Fruit fly (Drosophila melanogaster) Kc167 (cell line): ENCODE results near the gene NANS.

Experiments
- Myc ChIP-seq: fragments of >200 bp; optimal IDR thresholded peaks from 2 replicates; lab custom pipeline; 2017; ENCODE audit warnings: missing external identifiers
- Sin3A ChIP-seq: fragments of >200 bp; optimal IDR thresholded peaks from 2 replicates; lab custom pipeline; 2018; ENCODE audit warnings: missing external identifiers
- h ChIP-seq: fragments of >200 bp; optimal IDR thresholded peaks from 3 replicates; lab custom pipeline; 2018; ENCODE audit warnings: missing external identifiers
- insv ChIP-seq: fragments of >200 bp; optimal IDR thresholded peaks from 3 replicates; lab custom pipeline; 2018; ENCODE audit warnings: missing external identifiers
- psq ChIP-seq: fragments of >200 bp; optimal IDR thresholded peaks from 2 replicates; lab custom pipeline; 2017; ENCODE audit warnings: missing external identifiers
- ttk ChIP-seq: sonication (Bioruptor generic); optimal IDR thresholded peaks from 2 replicates; lab custom pipeline; 2017; ENCODE audit warnings: missing external identifiers

The NANS gene

dm6 chr3R:12442601-12443533, 16.5 kb downstream of the NANS start:
- TF ChIP-seq Myc (lab: Kevin White, UChicago): no peak
- no peak for TF ChIP-seq ttk
- TF ChIP-seq Sin3A: no peak
- no peak for TF ChIP-seq h (lab: Kevin White, UChicago)
- no peak for TF ChIP-seq insv
- no peak for TF ChIP-seq psq

dm6 chr3R:12443769-12444168, 17.4 kb downstream of the NANS start:
- TF ChIP-seq insv (no peak), psq (no peak), Myc (lab: Kevin White, UChicago) (no peak), Sin3A (no peak), h (lab: Kevin White, UChicago) (no peak), ttk (no peak)

- TF ChIP-seq insv: no peak
Measured at dm6 chr3R:12445468-12445867, 19.1 kb downstream of the NANS start.

- TF ChIP-seq ttk (no peak), Myc (lab: Kevin White, UChicago) (no peak), psq (no peak), h (lab: Kevin White, UChicago) (no peak), insv (no peak), Sin3A (no peak)
Measured at dm6 chr3R:12447353-12447752, 21.0 kb downstream of the NANS start, which contains the start of gene vrs. Gene vrs (plus strand): TSS chr3R:12447653.

- no peak for TF ChIP-seq Myc (lab: Kevin White, UChicago)
- TF ChIP-seq Sin3A: no peak
- TF ChIP-seq h (lab: Kevin White, UChicago): no peak
- no peak for TF ChIP-seq insv
- no peak for TF ChIP-seq ttk
- TF ChIP-seq psq: no peak
Measured at dm6 chr3R:12448344-12448743, 22.0 kb downstream of the NANS start.

dm6 chr3R:12448889-12449314, 22.5 kb downstream of the NANS start, which contains the start of gene CG18549:
Gene CG18549 (plus strand): TSS chr3R:12449296.
- no peak for TF ChIP-seq Myc (lab: Kevin White, UChicago)
- TF ChIP-seq ttk: no peak

dm6 chr3R:12449617-12450242, 23.4 kb downstream of the NANS start:
- TF ChIP-seq Myc (lab: Kevin White, UChicago): no peak
- TF ChIP-seq psq: no peak
- no peak for TF ChIP-seq Sin3A
- TF ChIP-seq insv: no peak
- no peak for TF ChIP-seq h (lab: Kevin White, UChicago)
- no peak for TF ChIP-seq ttk

dm6 chr3R:12450713-12451259, 24.4 kb downstream of the NANS start:
- TF ChIP-seq insv: no peak
- TF ChIP-seq ttk: no peak

dm6 chr3R:12451376-12451775, 25.0 kb downstream of the NANS start:
- TF ChIP-seq insv (no peak), Myc (lab: Kevin White, UChicago) (no peak), h (lab: Kevin White, UChicago) (no peak), ttk (no peak), psq (no peak), Sin3A (no peak)

- TF ChIP-seq Sin3A (no peak), psq (no peak), insv (no peak), ttk (no peak), Myc (lab: Kevin White, UChicago) (no peak), h (lab: Kevin White, UChicago) (no peak)
Measured at dm6 chr3R:12451888-12452514, 25.6 kb downstream of the NANS start, which contains the start of gene CG5509. Gene CG5509 (plus strand): TSS chr3R:12452464.

dm6 chr3R:12454492-12454891, 28.1 kb downstream of the NANS start:
- no peak for TF ChIP-seq h (lab: Kevin White, UChicago)
- TF ChIP-seq insv: no peak

- TF ChIP-seq h (lab: Kevin White, UChicago) (no peak), ttk (no peak), Myc (lab: Kevin White, UChicago) (no peak), Sin3A (no peak)
Measured at dm6 chr3R:12456370-12456940, 30.1 kb downstream of the NANS start, which contains the start of gene trus. Gene trus (plus strand): TSS chr3R:12456573.
